Worm (Caenorhabditis elegans) whole organism, L2 larva: ENCODE data around the gene K09H11.11.
A peak's percentile ranks its signal among the peaks of the same experiment; 100 is the strongest.

Source experiments
- C34F6.9 ChIP-seq: fragments of 150-350 bp; optimal IDR thresholded peaks from 2 replicates; lab custom pipeline; 2014; ENCODE audit warnings: missing biosample characterization, missing genetic modification characterization
- R02D3.7 ChIP-seq: fragments of 150-350 bp; optimal IDR thresholded peaks from 2 replicates; lab custom pipeline; 2014; ENCODE audit warnings: missing biosample characterization, missing genetic modification characterization
- Y55F3AM.14 ChIP-seq: fragments of 200-800 bp; sonication (Bioruptor generic); optimal IDR thresholded peaks from 2 replicates; lab custom pipeline; 2018; ENCODE audit warnings: mild to moderate bottlenecking, missing genetic modification characterization, missing compliant biosample characterization
- ZK546.5 ChIP-seq: sonication (generic microtip); optimal IDR thresholded peaks from 2 replicates; lab custom pipeline; 2017; ENCODE audit warnings: missing biosample characterization, missing genetic modification characterization
- alr-1 ChIP-seq: fragments of 150-350 bp; optimal IDR thresholded peaks from 2 replicates; lab custom pipeline; 2014; ENCODE audit warnings: missing biosample characterization, missing genetic modification characterization
- ama-1 ChIP-seq: fragments of 150-350 bp; optimal IDR thresholded peaks from 2 replicates; lab custom pipeline; 2018; ENCODE audit warnings: inconsistent platforms
- blmp-1 ChIP-seq: sonication (generic microtip); optimal IDR thresholded peaks from 2 replicates; lab custom pipeline; 2017; ENCODE audit warnings: missing genetic modification characterization, mild to moderate bottlenecking, missing compliant biosample characterization, antibody characterized with exemption, moderate library complexity; ENCODE audit not compliant: insufficient read depth
- ceh-82 ChIP-seq: fragments of 150-350 bp; optimal IDR thresholded peaks from 2 replicates; lab custom pipeline; 2014; ENCODE audit warnings: missing biosample characterization, missing genetic modification characterization
- crh-2 ChIP-seq: sonication (generic microtip); optimal IDR thresholded peaks from 2 replicates; lab custom pipeline; 2017; ENCODE audit warnings: missing biosample characterization, missing genetic modification characterization
- dmd-4 ChIP-seq: sonication (generic microtip); optimal IDR thresholded peaks from 2 replicates; lab custom pipeline; 2017; ENCODE audit warnings: missing biosample characterization, missing genetic modification characterization
- egl-27 ChIP-seq: sonication (generic microtip); optimal IDR thresholded peaks from 3 replicates; lab custom pipeline; 2017; ENCODE audit warnings: missing biosample characterization, missing genetic modification reagents, missing genetic modification characterization
- elt-1 ChIP-seq: fragments of 150-350 bp; optimal IDR thresholded peaks from 2 replicates; lab custom pipeline; 2014; ENCODE audit warnings: missing biosample characterization, missing genetic modification characterization
- elt-3 ChIP-seq: sonication (generic microtip); optimal IDR thresholded peaks from 2 replicates; lab custom pipeline; 2017; ENCODE audit warnings: missing biosample characterization, missing genetic modification characterization
- fos-1 ChIP-seq: fragments of 150-350 bp; optimal IDR thresholded peaks from 2 replicates; lab custom pipeline; 2014; ENCODE audit warnings: missing biosample characterization, missing genetic modification characterization
- gmeb-1 ChIP-seq: fragments of 150-350 bp; optimal IDR thresholded peaks from 2 replicates; lab custom pipeline; 2014; ENCODE audit warnings: missing biosample characterization, missing genetic modification characterization
- lin-11 ChIP-seq: fragments of 150-350 bp; sonication (generic microtip); optimal IDR thresholded peaks from 2 replicates; lab custom pipeline; 2014; ENCODE audit warnings: missing biosample characterization, missing genetic modification characterization, inconsistent platforms, mixed read lengths
- lin-13 ChIP-seq: fragments of 150-350 bp; optimal IDR thresholded peaks from 2 replicates; lab custom pipeline; 2014; ENCODE audit warnings: missing biosample characterization, missing genetic modification reagents, missing genetic modification characterization
- lsy-2 ChIP-seq, 2 experiments: fragments of 150-350 bp in 1 of 2; sonication (generic microtip) in 1 of 2; optimal IDR thresholded peaks; 2 replicates each; lab custom pipeline; 2014 to 2017; ENCODE audit warnings: missing biosample characterization in 2 of 2, missing genetic modification characterization in 2 of 2
- mab-5 ChIP-seq: fragments of 150-350 bp; optimal IDR thresholded peaks from 2 replicates; lab custom pipeline; 2014; ENCODE audit warnings: missing biosample characterization, missing genetic modification characterization
- mbf-1 ChIP-seq: sonication (generic microtip); optimal IDR thresholded peaks from 2 replicates; lab custom pipeline; 2017; ENCODE audit warnings: missing biosample characterization, missing genetic modification characterization
- mdl-1 ChIP-seq, 2 experiments: fragments of 150-350 bp in 1 of 2; sonication (generic microtip) in 1 of 2; optimal IDR thresholded peaks; 2 replicates each; lab custom pipeline; 2017; ENCODE audit warnings: missing biosample characterization in 2 of 2, missing genetic modification characterization in 2 of 2
- nhr-10 ChIP-seq: sonication (generic microtip); optimal IDR thresholded peaks from 2 replicates; lab custom pipeline; 2017; ENCODE audit warnings: missing biosample characterization, missing genetic modification characterization
- nhr-11 ChIP-seq: fragments of 150-350 bp; optimal IDR thresholded peaks from 2 replicates; lab custom pipeline; 2014; ENCODE audit warnings: missing biosample characterization, missing genetic modification characterization
- nhr-12 ChIP-seq: fragments of 150-350 bp; optimal IDR thresholded peaks from 2 replicates; lab custom pipeline; 2014; ENCODE audit warnings: missing biosample characterization, missing genetic modification characterization
- nhr-21 ChIP-seq: fragments of 150-350 bp; optimal IDR thresholded peaks from 2 replicates; lab custom pipeline; 2014; ENCODE audit warnings: missing biosample characterization, missing genetic modification characterization
- nhr-23 ChIP-seq: fragments of 150-350 bp; optimal IDR thresholded peaks from 2 replicates; lab custom pipeline; 2014; ENCODE audit warnings: missing biosample characterization, missing genetic modification reagents, missing genetic modification characterization
- nhr-237 ChIP-seq: fragments of 150-350 bp; optimal IDR thresholded peaks from 2 replicates; lab custom pipeline; 2014; ENCODE audit warnings: missing biosample characterization, missing genetic modification characterization
- nhr-25 ChIP-seq: fragments of 150-350 bp; sonication (generic microtip); optimal IDR thresholded peaks from 3 replicates; lab custom pipeline; 2014; ENCODE audit warnings: missing biosample characterization, missing genetic modification characterization
- nhr-6 ChIP-seq: fragments of 150-350 bp; optimal IDR thresholded peaks from 2 replicates; lab custom pipeline; 2014; ENCODE audit warnings: missing biosample characterization, missing genetic modification characterization
- nhr-77 ChIP-seq: fragments of 150-350 bp; optimal IDR thresholded peaks from 2 replicates; lab custom pipeline; 2014; ENCODE audit warnings: missing biosample characterization, missing genetic modification characterization
- skn-1 ChIP-seq: sonication (generic microtip); optimal IDR thresholded peaks from 2 replicates; lab custom pipeline; 2017; ENCODE audit warnings: missing biosample characterization, missing genetic modification characterization
- sma-3 ChIP-seq: sonication (generic microtip); optimal IDR thresholded peaks from 2 replicates; lab custom pipeline; 2016; ENCODE audit warnings: missing genetic modification reagents, missing genetic modification characterization, missing compliant biosample characterization
- sma-9 ChIP-seq, 2 experiments: fragments of 150-350 bp in 1 of 2; sonication (generic microtip) in 1 of 2; optimal IDR thresholded peaks; 2 replicates each; lab custom pipeline; 2014 to 2016; ENCODE audit warnings: missing genetic modification characterization in 2 of 2, mild to moderate bottlenecking in 1 of 2, missing biosample characterization in 1 of 2, missing compliant biosample characterization in 1 of 2, missing genetic modification reagents in 1 of 2, moderate library complexity in 1 of 2
- unc-55 ChIP-seq: fragments of 150-350 bp; sonication (generic microtip); optimal IDR thresholded peaks from 3 replicates; lab custom pipeline; 2014; ENCODE audit warnings: missing biosample characterization, missing genetic modification reagents, missing genetic modification characterization
- unc-62 ChIP-seq: fragments of 150-350 bp; optimal IDR thresholded peaks from 2 replicates; lab custom pipeline; 2014; ENCODE audit warnings: missing biosample characterization, missing genetic modification reagents, missing genetic modification characterization
- zag-1 ChIP-seq: fragments of 150-350 bp; optimal IDR thresholded peaks from 2 replicates; lab custom pipeline; 2014; ENCODE audit warnings: missing biosample characterization, missing genetic modification characterization
- ztf-1 ChIP-seq: fragments of 200-800 bp; sonication (Bioruptor generic); conservative IDR thresholded peaks from 2 replicates; pipeline ENCODE4 v1.3.6; 2022; ENCODE audit warnings: missing genetic modification characterization, missing compliant biosample characterization
- ztf-4 ChIP-seq: fragments of 150-350 bp; optimal IDR thresholded peaks from 2 replicates; lab custom pipeline; 2014; ENCODE audit warnings: missing biosample characterization, missing genetic modification characterization

The K09H11.11 gene

DNA sequence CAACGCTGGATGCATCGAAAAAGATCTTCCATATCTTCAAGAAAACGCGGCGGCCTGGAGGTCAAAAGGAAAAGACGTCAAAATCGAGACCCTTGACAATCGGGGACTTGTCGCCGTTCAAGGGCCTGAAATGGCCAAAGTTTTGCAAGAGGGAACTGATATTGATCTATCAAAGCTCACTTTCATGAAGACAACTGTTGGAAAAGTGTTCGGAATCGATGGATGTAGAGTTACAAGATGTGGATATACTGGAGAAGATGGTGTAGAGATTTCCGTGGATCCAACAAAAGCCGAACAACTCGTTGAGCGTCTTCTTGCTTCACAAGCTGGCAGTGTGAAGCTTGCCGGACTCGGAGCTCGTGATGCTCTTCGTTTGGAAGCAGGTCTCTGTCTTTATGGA is 41.5 kb downstream of the K09H11.11 start:
- TF ChIP-seq lsy-2 (tag; optimal IDR thresholded peaks at IDR 0.05; lab: Kevin White, UChicago) = no peak
- TF ChIP-seq lin-13 (GFP tag; lab: Kevin White, UChicago) = no peak
- no peak for TF ChIP-seq ztf-4
- no peak for TF ChIP-seq alr-1 (tag; lab: Kevin White, UChicago)
- no peak for TF ChIP-seq nhr-12
- TF ChIP-seq dmd-4 (tag; lab: Kevin White, UChicago) = no peak
- TF ChIP-seq lin-11 (tag; lab: Kevin White, UChicago) = no peak
- TF ChIP-seq nhr-23 (tag; lab: Kevin White, UChicago) = no peak
- TF ChIP-seq nhr-11 (tag; lab: Kevin White, UChicago) = no peak
- TF ChIP-seq egl-27 (tag; lab: Kevin White, UChicago) = no peak
- TF ChIP-seq gmeb-1 = no peak
- no peak for TF ChIP-seq nhr-237 (tag; lab: Kevin White, UChicago)
- TF ChIP-seq ZK546.5 (tag; lab: Kevin White, UChicago) = no peak
- no peak for TF ChIP-seq sma-3 (GFP tag; lab: Kevin White, UChicago)

DNA sequence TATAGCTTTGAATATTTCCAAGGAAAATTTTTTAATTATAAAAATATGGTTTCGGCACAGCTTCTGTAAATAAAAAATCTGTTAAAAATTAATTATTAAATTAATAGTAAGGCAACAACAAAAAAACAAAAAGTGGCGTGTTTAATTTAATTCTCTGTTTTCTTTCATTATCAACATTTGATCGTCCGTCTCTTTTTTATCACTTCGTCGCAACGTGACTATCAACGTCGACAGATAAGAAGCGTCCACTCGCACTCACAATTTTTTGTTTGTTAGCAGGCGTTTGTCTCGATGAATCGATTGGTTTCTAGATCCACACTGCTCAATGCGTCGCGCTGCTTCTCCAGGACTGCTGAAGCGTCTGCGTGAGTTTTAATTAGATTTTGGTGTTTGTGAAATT is 42.4 kb downstream of the K09H11.11 start, which contains the start of gene gcst-1:
gcst-1 (plus strand) TSS at position 277 of the 400 bp plus-strand sequence.
- TF ChIP-seq elt-3 (tag; lab: Kevin White, UChicago) (no peak), fos-1 (tag; lab: Kevin White, UChicago) (peak; percentile 78), nhr-11 (tag; lab: Kevin White, UChicago) (no peak), mdl-1 (tag; optimal IDR thresholded peaks at IDR 0.05; lab: Kevin White, UChicago) (peak in 1 of 2 experiments; percentile 12), crh-2 (tag; lab: Kevin White, UChicago) (peak; percentile 18), sma-9 (GFP tag; optimal IDR thresholded peaks at IDR 0.05; lab: Kevin White, UChicago) (peak; percentile 50), sma-9 (tag; optimal IDR thresholded peaks at IDR 0.05; lab: Kevin White, UChicago) (no peak), unc-55 (GFP tag; lab: Kevin White, UChicago) (no peak), mab-5 (tag; lab: Kevin White, UChicago) (no peak)

DNA sequence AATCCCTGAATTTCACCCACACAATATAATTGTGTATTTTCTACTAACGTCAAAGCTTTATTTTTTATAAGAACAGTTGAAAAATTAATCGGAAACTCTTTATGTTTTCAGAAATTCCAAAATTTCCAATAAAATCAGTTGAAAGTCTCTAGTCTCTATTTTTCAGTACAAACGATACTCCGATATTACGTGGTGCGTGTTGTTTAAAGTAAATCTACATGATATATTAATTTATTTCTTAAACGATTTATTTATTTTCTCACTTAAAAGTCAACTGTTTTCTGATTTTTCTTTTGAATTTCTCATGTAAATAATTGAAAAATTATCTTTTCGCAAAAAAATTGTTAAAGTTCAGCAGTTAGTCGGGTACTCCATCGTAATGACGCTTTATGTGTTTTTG is 42.9 kb downstream of the K09H11.11 start:
- peak in 1 of 2 experiments; percentile 9 for TF ChIP-seq lsy-2 (tag; optimal IDR thresholded peaks at IDR 0.05; lab: Kevin White, UChicago)
- no peak for TF ChIP-seq nhr-77 (tag; lab: Kevin White, UChicago)
- TF ChIP-seq C34F6.9 (tag; lab: Kevin White, UChicago) = peak; percentile 17

DNA sequence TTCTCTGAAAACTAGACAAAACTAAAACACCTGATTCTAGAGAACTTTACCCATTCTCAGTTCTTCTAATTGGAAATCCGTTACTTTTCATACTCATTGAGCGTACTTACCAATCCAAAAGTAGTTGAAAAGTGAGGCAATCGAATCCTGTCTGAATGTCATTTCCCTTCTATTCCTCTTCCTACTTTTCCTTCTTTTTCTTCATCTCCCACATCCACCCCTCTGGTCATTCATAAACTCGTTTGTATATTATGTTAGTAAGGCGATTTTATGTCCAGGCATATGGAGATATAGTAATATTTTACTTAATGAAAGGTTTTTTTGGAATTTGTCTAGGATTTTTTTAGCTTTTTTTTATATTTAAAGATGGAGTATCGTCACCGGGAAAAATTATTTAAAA is 46.7 kb downstream of the K09H11.11 start:
- TF ChIP-seq mab-5 (tag; lab: Kevin White, UChicago) (no peak), nhr-25 (tag; lab: Kevin White, UChicago) (no peak), Y55F3AM.14 (GFP tag; lab: Kevin White, UChicago) (no peak), sma-9 (GFP tag; optimal IDR thresholded peaks at IDR 0.05; lab: Kevin White, UChicago) (no peak), sma-9 (tag; optimal IDR thresholded peaks at IDR 0.05; lab: Kevin White, UChicago) (no peak), ztf-1 (GFP tag; lab: Robert Waterston, UW) (no peak), blmp-1 (no peak), elt-3 (tag; lab: Kevin White, UChicago) (no peak), mdl-1 (tag; optimal IDR thresholded peaks at IDR 0.05; lab: Kevin White, UChicago) (no peak), gmeb-1 (no peak), lsy-2 (tag; optimal IDR thresholded peaks at IDR 0.05; lab: Kevin White, UChicago) (no peak), sma-3 (GFP tag; lab: Kevin White, UChicago) (no peak), zag-1 (tag; lab: Kevin White, UChicago) (no peak), unc-62 (GFP tag; lab: Kevin White, UChicago) (no peak), ama-1 (no peak), ZK546.5 (tag; lab: Kevin White, UChicago) (no peak), nhr-10 (tag; lab: Kevin White, UChicago) (no peak), nhr-6 (no peak), elt-1 (tag; lab: Kevin White, UChicago) (no peak), nhr-11 (tag; lab: Kevin White, UChicago) (no peak), ztf-4 (no peak)

DNA sequence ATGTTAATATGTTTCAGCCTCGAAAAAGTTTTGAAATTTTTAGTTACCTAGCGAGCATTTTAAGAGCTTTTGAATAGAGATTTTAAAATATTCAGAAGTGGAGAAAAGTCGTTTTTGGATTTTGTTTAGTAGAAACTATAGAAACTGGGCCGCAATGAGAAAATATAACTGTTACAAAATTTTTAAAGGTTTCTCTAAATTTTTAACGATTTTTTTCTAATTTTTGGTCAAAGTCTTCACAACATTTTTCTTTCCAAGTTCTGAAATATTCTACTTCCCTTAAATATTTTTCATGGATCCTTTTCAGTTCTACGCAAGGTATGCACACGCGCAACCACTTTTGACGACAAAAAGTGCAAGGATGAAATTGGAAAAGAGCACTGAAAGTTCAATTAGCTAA is 49.5 kb downstream of the K09H11.11 start, which contains the start of gene peli-1:
peli-1 (plus strand) TSS at position 301 of the 400 bp plus-strand sequence.
- TF ChIP-seq gmeb-1 (no peak), skn-1 (tag; lab: Kevin White, UChicago) (no peak), mbf-1 (no peak), nhr-11 (tag; lab: Kevin White, UChicago) (no peak), ZK546.5 (tag; lab: Kevin White, UChicago) (no peak), ceh-82 (tag; lab: Kevin White, UChicago) (no peak), egl-27 (tag; lab: Kevin White, UChicago) (no peak), sma-3 (GFP tag; lab: Kevin White, UChicago) (no peak), ztf-4 (no peak), blmp-1 (no peak), R02D3.7 (no peak), ama-1 (no peak), nhr-21 (tag; lab: Kevin White, UChicago) (no peak), crh-2 (tag; lab: Kevin White, UChicago) (no peak), unc-62 (GFP tag; lab: Kevin White, UChicago) (no peak), elt-3 (tag; lab: Kevin White, UChicago) (no peak), ztf-1 (GFP tag; lab: Robert Waterston, UW) (no peak), lsy-2 (tag; optimal IDR thresholded peaks at IDR 0.05; lab: Kevin White, UChicago) (no peak)
- TF ChIP-seq, all 48 proteins: peak for 0
